Worm (Caenorhabditis elegans): Measurements from ENCODE around the gene slrp-1.

slrp-1 gene

ce11 chrV:13566967-13567366 lies 1.3 kb downstream of the slrp-1 start:
- TF ChIP-seq lin-13 (tag; optimal IDR thresholded peaks at IDR 0.05) (no peak), pha-4 (tag; optimal IDR thresholded peaks at IDR 0.05) (no peak), ces-1 (GFP tag; optimal IDR thresholded peaks at IDR 0.05) (no peak), elt-1 (tag; optimal IDR thresholded peaks at IDR 0.05; ENCODE audit: borderline replicate concordance, insufficient read depth) (no peak), sptf-1 (tag; optimal IDR thresholded peaks at IDR 0.05) (no peak), lsy-2 (tag; optimal IDR thresholded peaks at IDR 0.05) (no peak), nhr-2 (tag; optimal IDR thresholded peaks at IDR 0.05) (no peak), mab-5 (tag; optimal IDR thresholded peaks at IDR 0.05) (no peak), unc-120 (tag; optimal IDR thresholded peaks at IDR 0.05; ENCODE audit: poor library complexity, severe bottlenecking) (no peak), blmp-1 (tag; optimal IDR thresholded peaks at IDR 0.05) (no peak), drap-1 (GFP tag; optimal IDR thresholded peaks at IDR 0.05) (no peak), ztf-11 (tag; optimal IDR thresholded peaks at IDR 0.05) (no peak), bed-3 (GFP tag; optimal IDR thresholded peaks at IDR 0.05) (no peak), M03D4.4 (tag; optimal IDR thresholded peaks at IDR 0.05) (no peak), unc-62 (GFP tag; optimal IDR thresholded peaks at IDR 0.05) (no peak), mep-1 (tag; optimal IDR thresholded peaks at IDR 0.05) (no peak)

ce11 chrV:13568533-13568932 lies 2.9 kb downstream of the slrp-1 start, which contains the start of the genes nuaf-1 and bir-2:
Gene nuaf-1, minus strand, starts transcription at chrV:13568630.
Gene bir-2, plus strand, starts transcription at chrV:13568850.
- TF ChIP-seq zip-8 (tag; optimal IDR thresholded peaks at IDR 0.05), result no peak
- TF ChIP-seq nhr-2 (tag; optimal IDR thresholded peaks at IDR 0.05), result peak; percentile 19
- no peak for TF ChIP-seq unc-120 (tag; optimal IDR thresholded peaks at IDR 0.05; ENCODE audit: poor library complexity, severe bottlenecking)
- no peak for TF ChIP-seq elt-3 (tag; optimal IDR thresholded peaks at IDR 0.05)
- TF ChIP-seq ceh-43 (GFP tag; optimal IDR thresholded peaks at IDR 0.05), result no peak
- TF ChIP-seq mep-1 (tag; optimal IDR thresholded peaks at IDR 0.05), result peak; percentile 27
- TF ChIP-seq sem-2 (GFP tag; optimal IDR thresholded peaks at IDR 0.05), result no peak
- TF ChIP-seq tbx-8 (GFP tag; optimal IDR thresholded peaks at IDR 0.05), result no peak
- TF ChIP-seq sptf-1 (tag; optimal IDR thresholded peaks at IDR 0.05), result no peak
- TF ChIP-seq elt-1 (tag; optimal IDR thresholded peaks at IDR 0.05; ENCODE audit: borderline replicate concordance, insufficient read depth), result no peak
- TF ChIP-seq lsy-2 (tag; optimal IDR thresholded peaks at IDR 0.05), result peak; percentile 49
- no peak for TF ChIP-seq unc-62 (GFP tag; optimal IDR thresholded peaks at IDR 0.05)
- TF ChIP-seq cnd-1 (tag; optimal IDR thresholded peaks at IDR 0.05), result no peak
- no peak for TF ChIP-seq bed-3 (GFP tag; optimal IDR thresholded peaks at IDR 0.05)
- no peak for TF ChIP-seq ceh-83 (GFP tag; optimal IDR thresholded peaks at IDR 0.05)

- TF ChIP-seq lsy-2 (tag; optimal IDR thresholded peaks at IDR 0.05) (no peak), mep-1 (tag; optimal IDR thresholded peaks at IDR 0.05) (no peak), blmp-1 (tag; optimal IDR thresholded peaks at IDR 0.05) (no peak), ztf-11 (tag; optimal IDR thresholded peaks at IDR 0.05) (no peak)
Observed at ce11 chrV:13571714-13572258, 6.1 kb downstream of the slrp-1 start, which contains the start of gene C50B8.4. Gene C50B8.4, plus strand, starts transcription at chrV:13572012.

ce11 chrV:13575866-13576265 lies 10.2 kb downstream of the slrp-1 start:
- TF ChIP-seq pha-4 (tag; optimal IDR thresholded peaks at IDR 0.05) (peak; percentile 94), hlh-1 (tag; optimal IDR thresholded peaks at IDR 0.05) (no peak)

- no peak for TF ChIP-seq unc-39 (tag; optimal IDR thresholded peaks at IDR 0.05)
- TF ChIP-seq nhr-237 (tag; optimal IDR thresholded peaks at IDR 0.05), result no peak
- TF ChIP-seq ceh-43 (GFP tag; optimal IDR thresholded peaks at IDR 0.05), result no peak
- TF ChIP-seq sem-2 (GFP tag; optimal IDR thresholded peaks at IDR 0.05), result no peak
- TF ChIP-seq sptf-1 (tag; optimal IDR thresholded peaks at IDR 0.05), result no peak
- TF ChIP-seq ceh-83 (GFP tag; optimal IDR thresholded peaks at IDR 0.05), result no peak
- TF ChIP-seq hlh-1 (tag; optimal IDR thresholded peaks at IDR 0.05), result no peak
Observed at ce11 chrV:13576828-13577227, 11.2 kb downstream of the slrp-1 start.

ce11 chrV:13577463-13577862 lies 11.8 kb downstream of the slrp-1 start:
- TF ChIP-seq nhr-2 (tag; optimal IDR thresholded peaks at IDR 0.05), result no peak
- no peak for TF ChIP-seq mls-2 (tag; optimal IDR thresholded peaks at IDR 0.05)
- TF ChIP-seq sptf-1 (tag; optimal IDR thresholded peaks at IDR 0.05), result no peak
- TF ChIP-seq lin-32 (GFP tag; optimal IDR thresholded peaks at IDR 0.05), result no peak
- TF ChIP-seq nhr-12 (tag; optimal IDR thresholded peaks at IDR 0.05), result no peak
- no peak for TF ChIP-seq ceh-83 (GFP tag; optimal IDR thresholded peaks at IDR 0.05)
- no peak for TF ChIP-seq zip-8 (tag; optimal IDR thresholded peaks at IDR 0.05)
- no peak for TF ChIP-seq ztf-11 (tag; optimal IDR thresholded peaks at IDR 0.05)
